Fruit fly (Drosophila melanogaster) whole organism, embryonic: ENCODE measurements around the gene CG13248.

Experiments
- Atf6 ChIP-seq: fragments of 200-800 bp; sonication (Bioruptor generic); IDR thresholded peaks from 2 replicates; pipeline ENCODE4 v1.3.6; 2022; ENCODE audit warnings: missing biosample characterization, missing genetic modification characterization
- CG11696 ChIP-seq: fragments of 200-800 bp; sonication (Bioruptor generic); IDR thresholded peaks from 2 replicates; pipeline ENCODE4 v1.3.6; 2022; ENCODE audit warnings: missing biosample characterization, missing genetic modification characterization
- CG13424 ChIP-seq: fragments of 200-800 bp; sonication (Bioruptor generic); optimal IDR thresholded peaks from 2 replicates; lab custom pipeline; 2019; ENCODE audit warnings: missing biosample characterization, mild to moderate bottlenecking, missing genetic modification characterization, moderate library complexity
- CG14710 ChIP-seq: fragments of 200-800 bp; sonication (Bioruptor generic); optimal IDR thresholded peaks from 3 replicates; lab custom pipeline; 2019; ENCODE audit warnings: missing biosample characterization, mild to moderate bottlenecking, missing genetic modification characterization, moderate library complexity
- CG1647 ChIP-seq: fragments of 200-800 bp; sonication (Bioruptor generic); optimal IDR thresholded peaks from 3 replicates; lab custom pipeline; 2016; ENCODE audit warnings: missing biosample characterization, missing genetic modification characterization
- CG17361 ChIP-seq: fragments of 200-800 bp; sonication (Bioruptor generic); IDR thresholded peaks from 3 replicates; pipeline ENCODE4 v1.3.6; 2022; ENCODE audit warnings: missing biosample characterization, missing genetic modification characterization
- CG17802 ChIP-seq: fragments of 200-800 bp; sonication (Bioruptor generic); optimal IDR thresholded peaks from 2 replicates; lab custom pipeline; 2018; ENCODE audit warnings: missing biosample characterization, mild to moderate bottlenecking, missing genetic modification characterization, moderate library complexity
- CG2120 ChIP-seq: fragments of 200-800 bp; sonication (Bioruptor generic); optimal IDR thresholded peaks from 3 replicates; lab custom pipeline; 2016; ENCODE audit warnings: missing biosample characterization, missing genetic modification characterization
- CG2199 ChIP-seq: fragments of 200-800 bp; sonication (Bioruptor generic); IDR thresholded peaks from 3 replicates; pipeline ENCODE4 v1.3.6; 2022; ENCODE audit warnings: missing biosample characterization, missing genetic modification characterization
- CG2202 ChIP-seq: fragments of 200-800 bp; sonication (Bioruptor generic); optimal IDR thresholded peaks from 2 replicates; lab custom pipeline; 2018; ENCODE audit warnings: missing biosample characterization, mild to moderate bottlenecking, missing genetic modification characterization
- CG31224 ChIP-seq: fragments of 200-800 bp; sonication (Bioruptor generic); IDR thresholded peaks from 2 replicates; pipeline ENCODE4 v1.3.6; 2022; ENCODE audit warnings: missing biosample characterization, missing genetic modification characterization
- CG3407 ChIP-seq: fragments of 200-800 bp; sonication (Bioruptor generic); optimal IDR thresholded peaks from 2 replicates; lab custom pipeline; 2018; ENCODE audit warnings: missing biosample characterization, mild to moderate bottlenecking, missing genetic modification characterization
- CG4730 ChIP-seq: fragments of 200-800 bp; sonication (Bioruptor generic); IDR thresholded peaks from 2 replicates; pipeline ENCODE4 v1.3.6; 2022; ENCODE audit warnings: missing biosample characterization, missing genetic modification characterization
- CG5953 ChIP-seq: fragments of 200-800 bp; sonication (Bioruptor generic); IDR thresholded peaks from 2 replicates; pipeline ENCODE4 v1.3.6; 2022; ENCODE audit warnings: missing biosample characterization, missing genetic modification characterization
- CG6654 ChIP-seq: fragments of 200-800 bp; sonication (Bioruptor generic); optimal IDR thresholded peaks from 2 replicates; lab custom pipeline; 2017; ENCODE audit warnings: missing biosample characterization, mild to moderate bottlenecking, missing genetic modification characterization
- CG6765 ChIP-seq: fragments of 200-800 bp; sonication (Bioruptor generic); optimal IDR thresholded peaks from 3 replicates; lab custom pipeline; 2017; ENCODE audit warnings: missing biosample characterization, mild to moderate bottlenecking, missing genetic modification characterization
- CG7928 ChIP-seq: fragments of 200-800 bp; sonication (Bioruptor generic); optimal IDR thresholded peaks from 2 replicates; lab custom pipeline; 2017; ENCODE audit warnings: missing biosample characterization, mild to moderate bottlenecking, missing genetic modification characterization
- CG8478 ChIP-seq: fragments of >200 bp; optimal IDR thresholded peaks from 2 replicates; lab custom pipeline; 2018
- CG8944 ChIP-seq: fragments of 200-800 bp; sonication (Bioruptor generic); optimal IDR thresholded peaks from 3 replicates; lab custom pipeline; 2016; ENCODE audit warnings: missing biosample characterization, missing genetic modification characterization
- CG9215 ChIP-seq: fragments of 200-800 bp; sonication (Bioruptor generic); IDR thresholded peaks from 2 replicates; pipeline ENCODE4 v1.3.6; 2022; ENCODE audit warnings: missing biosample characterization, missing genetic modification characterization
- Camta ChIP-seq: fragments of 200-800 bp; sonication (Bioruptor generic); optimal IDR thresholded peaks from 2 replicates; lab custom pipeline; 2016; ENCODE audit warnings: missing biosample characterization, missing genetic modification characterization
- D19B ChIP-seq: fragments of 200-800 bp; sonication (Bioruptor generic); optimal IDR thresholded peaks from 2 replicates; lab custom pipeline; 2017; ENCODE audit warnings: missing biosample characterization, mild to moderate bottlenecking, missing genetic modification characterization
- Dad ChIP-seq: fragments of 200-800 bp; sonication (Bioruptor generic); optimal IDR thresholded peaks from 3 replicates; lab custom pipeline; 2016; ENCODE audit warnings: missing biosample characterization, missing genetic modification characterization
- Hand ChIP-seq: fragments of 200-800 bp; sonication (Bioruptor generic); optimal IDR thresholded peaks from 2 replicates; lab custom pipeline; 2017; ENCODE audit warnings: mild to moderate bottlenecking, missing biosample characterization, missing genetic modification reagents, missing genetic modification characterization
- Hr51 ChIP-seq, 2 experiments: fragments of 200-800 bp; sonication (Bioruptor generic); optimal IDR thresholded peaks; 2 replicates in 1 of 2; 3 replicates in 1 of 2; lab custom pipeline; 2016 to 2018; ENCODE audit warnings: missing biosample characterization in 2 of 2, missing genetic modification characterization in 2 of 2, mild to moderate bottlenecking in 1 of 2, moderate library complexity in 1 of 2
- MTF-1 ChIP-seq: fragments of 200-800 bp; sonication (Bioruptor generic); optimal IDR thresholded peaks from 2 replicates; lab custom pipeline; 2018; ENCODE audit warnings: missing biosample characterization, mild to moderate bottlenecking, missing genetic modification characterization, borderline replicate concordance
- Med ChIP-seq: fragments of 200-800 bp; sonication (Bioruptor generic); peaks from one replicate; lab custom pipeline; 2016; ENCODE audit warnings: missing biosample characterization, missing genetic modification characterization, mild to moderate bottlenecking, inconsistent platforms, moderate library complexity
- Neu2 ChIP-seq: fragments of 200-800 bp; sonication (Bioruptor generic); optimal IDR thresholded peaks from 3 replicates; lab custom pipeline; 2016; ENCODE audit warnings: missing biosample characterization, missing genetic modification characterization, borderline replicate concordance
- NfI ChIP-seq: fragments of 200-800 bp; sonication (Bioruptor generic); optimal IDR thresholded peaks from 3 replicates; lab custom pipeline; 2018; ENCODE audit warnings: missing biosample characterization, mild to moderate bottlenecking, missing genetic modification characterization, moderate library complexity
- Pdp1 ChIP-seq, 2 experiments: fragments of 200-800 bp; sonication (Bioruptor generic); optimal IDR thresholded peaks; 3 replicates each; lab custom pipeline; 2016; ENCODE audit warnings: missing biosample characterization in 2 of 2, missing genetic modification characterization in 2 of 2, mild to moderate bottlenecking in 1 of 2, moderate library complexity in 1 of 2
- Sry-β ChIP-seq: fragments of 200-800 bp; sonication (Bioruptor generic); optimal IDR thresholded peaks from 2 replicates; lab custom pipeline; 2018; ENCODE audit warnings: missing biosample characterization, mild to moderate bottlenecking, missing genetic modification characterization, moderate library complexity
- Tbp ChIP-seq: fragments of >200 bp; optimal IDR thresholded peaks from 2 replicates; lab custom pipeline; 2018; ENCODE audit warnings: missing biosample characterization, missing genetic modification characterization
- ab ChIP-seq: fragments of 200-800 bp; sonication (Bioruptor generic); optimal IDR thresholded peaks from 2 replicates; lab custom pipeline; 2016; ENCODE audit warnings: missing biosample characterization, missing genetic modification characterization
- dm ChIP-seq: fragments of 200-800 bp; sonication (Bioruptor generic); optimal IDR thresholded peaks from 3 replicates; lab custom pipeline; 2016; ENCODE audit warnings: missing biosample characterization, missing genetic modification characterization
- gce ChIP-seq: fragments of 200-800 bp; sonication (Bioruptor generic); IDR thresholded peaks from 3 replicates; pipeline ENCODE4 v1.3.6; 2022; ENCODE audit warnings: missing biosample characterization, missing genetic modification characterization
- grau ChIP-seq: fragments of 200-800 bp; optimal IDR thresholded peaks from 3 replicates; lab custom pipeline; 2019; ENCODE audit warnings: missing biosample characterization, mild to moderate bottlenecking, missing genetic modification characterization, moderate library complexity
- jumu ChIP-seq: fragments of 200-800 bp; sonication (Bioruptor generic); optimal IDR thresholded peaks from 3 replicates; lab custom pipeline; 2016; ENCODE audit warnings: missing biosample characterization, missing genetic modification characterization
- odd ChIP-seq: fragments of 200-800 bp; sonication (Bioruptor generic); optimal IDR thresholded peaks from 2 replicates; lab custom pipeline; 2017; ENCODE audit warnings: missing biosample characterization, mild to moderate bottlenecking, missing genetic modification characterization
- ranshi ChIP-seq: fragments of 200-800 bp; sonication (Bioruptor generic); IDR thresholded peaks from 2 replicates; pipeline ENCODE4 v1.3.6; 2022; ENCODE audit warnings: missing biosample characterization, missing genetic modification characterization
- rib ChIP-seq: fragments of 200-800 bp; sonication (Bioruptor generic); IDR thresholded peaks from 2 replicates; pipeline ENCODE4 v1.3.6; 2022; ENCODE audit warnings: missing biosample characterization, missing genetic modification characterization
- row ChIP-seq: fragments of 200-800 bp; sonication (Bioruptor generic); IDR thresholded peaks from 3 replicates; pipeline ENCODE4 v1.3.6; 2022; ENCODE audit warnings: missing biosample characterization, missing genetic modification characterization
- sens ChIP-seq: fragments of 200-800 bp; sonication (Bioruptor generic); peaks from one replicate; lab custom pipeline; 2016; ENCODE audit warnings: missing biosample characterization, missing genetic modification characterization
- shn ChIP-seq: fragments of 200-800 bp; sonication (Bioruptor generic); optimal IDR thresholded peaks from 3 replicates; lab custom pipeline; 2016; ENCODE audit warnings: missing biosample characterization, missing genetic modification characterization
- sna ChIP-seq: fragments of 200-800 bp; sonication (Bioruptor generic); IDR thresholded peaks from 2 replicates; pipeline ENCODE4 v1.3.6; 2022; ENCODE audit warnings: missing biosample characterization, missing genetic modification characterization; ENCODE audit not compliant: partially characterized antibody
- so ChIP-seq: fragments of 200-800 bp; sonication (Bioruptor generic); IDR thresholded peaks from 3 replicates; pipeline ENCODE4 v1.3.6; 2022; ENCODE audit warnings: missing biosample characterization, missing genetic modification characterization
- trh ChIP-seq: fragments of 200-800 bp; sonication (Bioruptor generic); optimal IDR thresholded peaks from 2 replicates; lab custom pipeline; 2016; ENCODE audit warnings: missing biosample characterization, missing genetic modification characterization
- zen2 ChIP-seq: fragments of 200-800 bp; sonication (Bioruptor generic); IDR thresholded peaks from 3 replicates; pipeline ENCODE4 v1.3.6; 2022; ENCODE audit warnings: missing biosample characterization, missing genetic modification characterization; ENCODE audit not compliant: partially characterized antibody

Gene CG13248

DNA sequence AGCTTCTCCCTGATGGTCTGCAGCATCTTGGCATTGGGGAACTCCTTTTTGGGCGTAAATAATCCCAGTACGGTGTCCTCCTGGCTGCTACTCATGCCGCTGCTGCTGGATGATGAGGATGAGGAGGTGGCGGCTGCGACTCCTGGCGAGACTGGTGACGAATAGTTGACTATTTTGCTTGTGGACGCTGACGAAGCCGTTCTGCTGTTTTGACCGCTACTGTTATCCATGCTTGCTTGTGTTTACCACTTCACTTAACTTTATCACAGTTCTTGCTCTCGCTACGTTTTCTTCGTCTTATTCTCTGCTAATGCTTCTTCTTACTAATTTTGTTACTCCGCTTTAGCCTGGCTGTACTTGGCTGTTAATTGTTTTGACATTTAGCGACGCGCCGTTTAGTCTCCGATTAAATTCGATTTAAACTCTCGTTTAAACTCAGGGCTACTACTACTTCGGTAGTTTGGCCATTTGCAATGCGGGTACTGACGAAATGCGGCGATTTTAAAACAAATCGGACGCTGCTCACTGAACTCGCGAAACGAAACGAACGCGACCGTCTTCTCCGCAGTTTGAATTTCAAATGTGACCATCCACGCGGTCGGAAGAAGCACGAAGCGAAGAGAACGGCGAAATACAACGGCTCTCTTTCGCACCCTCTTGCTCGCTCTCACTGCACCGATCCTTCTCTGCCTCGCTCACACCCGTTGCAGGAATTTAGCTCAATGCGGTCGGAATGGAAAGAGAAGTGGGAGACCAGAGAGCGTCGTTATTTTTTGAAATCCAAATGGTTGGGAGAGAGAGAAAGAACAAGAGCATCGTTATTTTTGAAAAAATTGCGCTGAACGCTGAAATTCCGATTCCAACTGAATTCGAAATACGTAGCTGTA is 9.1 kb downstream of the CG13248 start, which contains the start of gene trbl (continued):
- peak; percentile 15 for TF ChIP-seq Hand
- peak; percentile 9; the same call in 1 of the 3 replicates for TF ChIP-seq row (GFP tag; lab: Robert Waterston, UW)
- TF ChIP-seq grau (tag; lab: Kevin White, UChicago) = peak; percentile 35
- TF ChIP-seq Atf6 = peak; percentile 51
- TF ChIP-seq MTF-1 (GFP tag; lab: Kevin White, UChicago) = peak; percentile 44
- TF ChIP-seq CG2120 (GFP tag; lab: Kevin White, UChicago) = no peak
- no peak; the same call in 2 of the 3 replicates for TF ChIP-seq zen2
- TF ChIP-seq CG1647 (GFP tag; lab: Kevin White, UChicago) = no peak
- TF ChIP-seq trh = no peak
- no peak for TF ChIP-seq Neu2 (GFP tag; lab: Kevin White, UChicago)
- 0 out of 2 replicates have a peak, but pooled peaks have one; percentile 7 for TF ChIP-seq ranshi (GFP tag; lab: Robert Waterston, UW)
- 0 out of 2 replicates have a peak, but pooled peaks have one; percentile 55 for TF ChIP-seq sna (GFP tag; lab: Robert Waterston, UW)
- peak; percentile 83 for TF ChIP-seq Med (GFP tag; lab: Kevin White, UChicago)
- TF ChIP-seq CG7928 (GFP tag; lab: Kevin White, UChicago) = no peak
- TF ChIP-seq CG5953 (GFP tag; lab: Robert Waterston, UW) = no peak
- TF ChIP-seq Sry-β (GFP tag; lab: Kevin White, UChicago) = no peak
- TF ChIP-seq shn (GFP tag; lab: Kevin White, UChicago) = no peak
- TF ChIP-seq CG17361 (GFP tag; lab: Robert Waterston, UW) = no peak
- no peak for TF ChIP-seq CG6654 (GFP tag; lab: Kevin White, UChicago)
- TF ChIP-seq, all 482 proteins: peak for 172

DNA sequence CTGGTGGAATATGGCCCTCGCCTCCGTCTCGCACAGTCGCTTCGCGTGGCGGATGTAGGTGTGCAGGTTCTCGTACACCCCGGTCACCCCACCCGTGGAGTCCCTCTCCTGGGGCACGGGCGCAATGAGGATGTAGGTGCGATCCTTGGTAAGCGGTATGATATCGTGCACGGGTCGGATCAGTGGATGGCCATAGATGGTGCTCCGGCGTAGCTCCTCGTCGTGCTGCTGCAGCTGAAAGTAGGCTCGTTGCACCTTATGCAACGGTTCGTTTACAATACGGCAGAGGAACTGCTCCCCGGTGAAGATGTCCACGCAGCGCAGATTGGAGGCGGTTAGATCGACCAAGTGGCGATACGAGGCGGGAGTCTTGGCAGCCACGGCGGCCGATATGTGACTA is 9.9 kb downstream of the CG13248 start:
- TF ChIP-seq Neu2 (GFP tag; lab: Kevin White, UChicago) (no peak), rib (GFP tag; lab: Robert Waterston, UW) (no peak), Camta (GFP tag; lab: Kevin White, UChicago) (no peak), sens (peak; percentile 82), dm (no peak), CG2199 (no peak), CG11696 (GFP tag; lab: Robert Waterston, UW) (no peak), odd (GFP tag; lab: Kevin White, UChicago) (no peak), gce (GFP tag; lab: Robert Waterston, UW) (no peak), CG14710 (tag; lab: Kevin White, UChicago) (no peak), D19B (GFP tag; lab: Kevin White, UChicago) (no peak), Hr51 (GFP tag; optimal IDR thresholded peaks at IDR 0.05; lab: Kevin White, UChicago) (peak in 1 of 2 experiments; percentile 5), Pdp1 (GFP tag; optimal IDR thresholded peaks at IDR 0.05; lab: Kevin White, UChicago) (peak in 1 of 2 experiments; percentile 10), Med (GFP tag; lab: Kevin White, UChicago) (peak; percentile 17)

DNA sequence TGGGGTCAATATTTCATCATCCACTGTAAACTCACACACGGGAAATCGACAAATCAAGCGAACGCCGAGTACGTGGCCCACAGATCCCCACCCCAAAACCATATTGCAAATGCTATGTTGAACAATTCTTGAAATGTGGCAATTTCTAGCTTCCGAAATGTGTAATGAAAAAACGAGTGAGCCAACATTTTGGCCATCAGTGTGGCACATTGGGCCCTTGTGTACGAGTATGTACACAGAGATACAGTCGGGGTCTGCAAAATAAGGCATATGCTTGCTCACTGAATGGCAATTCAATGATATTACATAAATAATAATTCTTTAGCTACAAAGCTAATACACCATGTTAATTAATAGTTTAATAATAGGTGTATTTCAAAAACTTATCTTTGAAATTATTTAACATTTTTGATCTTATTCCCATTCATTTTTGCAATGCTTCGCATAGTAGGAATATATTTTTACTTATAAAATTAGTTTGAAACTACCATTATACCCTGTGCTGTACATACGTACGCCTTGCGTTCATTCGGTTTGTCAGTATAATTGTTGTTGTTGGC is 10.7 kb downstream of the CG13248 start:
- TF ChIP-seq CG8944 (GFP tag; lab: Kevin White, UChicago) (peak; percentile 72), CG4730 (GFP tag; lab: Robert Waterston, UW) (peak; percentile 73), CG3407 (peak; percentile 65), so (GFP tag; lab: Robert Waterston, UW) (peak; percentile 73), CG9215 (GFP tag; lab: Robert Waterston, UW) (peak; percentile 83), CG2202 (tag; lab: Kevin White, UChicago) (peak; percentile 63), CG17802 (tag; lab: Kevin White, UChicago) (peak; percentile 23), Tbp (GFP tag; lab: Kevin White, UChicago) (no peak), CG8478 (lab: Kevin White, UChicago) (no peak), NfI (GFP tag; lab: Kevin White, UChicago) (peak; percentile 83), jumu (GFP tag; lab: Kevin White, UChicago) (peak; percentile 52), ab (GFP tag; lab: Kevin White, UChicago) (peak; percentile 82), CG6765 (GFP tag; lab: Kevin White, UChicago) (peak; percentile 85), Dad (GFP tag; lab: Kevin White, UChicago) (peak; percentile 33), CG13424 (peak; percentile 94), CG31224 (GFP tag; lab: Robert Waterston, UW) (peak; percentile 68)
